Worm (Caenorhabditis elegans): ENCODE measurements around the gene F40A3.2.

Gene F40A3.2

DNA sequence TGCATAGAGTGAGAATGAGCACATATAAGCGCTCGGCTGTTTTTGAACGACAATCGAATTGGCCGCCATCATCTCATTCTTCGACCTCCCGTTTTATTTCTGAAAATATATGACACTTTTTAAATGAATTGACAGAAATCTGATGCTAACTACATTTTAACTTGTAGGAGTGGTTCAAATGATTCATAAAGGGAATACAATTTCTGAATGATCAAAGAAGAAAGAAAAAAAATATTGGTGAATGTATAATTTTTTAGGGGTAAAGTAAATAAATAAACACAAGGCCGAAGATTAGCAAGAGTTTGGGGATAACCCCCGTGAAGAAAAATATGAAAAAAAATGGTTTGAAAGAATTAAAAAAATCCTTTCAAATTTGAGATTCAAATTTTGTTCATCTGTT lies 14.1 kb upstream of the F40A3.2 start, which contains the start of gene C37C3.11:
C37C3.11 (minus strand) TSS at position 101 of the 400 bp plus-strand sequence.
- TF ChIP-seq unc-62 (GFP tag; optimal IDR thresholded peaks at IDR 0.05): no peak

DNA sequence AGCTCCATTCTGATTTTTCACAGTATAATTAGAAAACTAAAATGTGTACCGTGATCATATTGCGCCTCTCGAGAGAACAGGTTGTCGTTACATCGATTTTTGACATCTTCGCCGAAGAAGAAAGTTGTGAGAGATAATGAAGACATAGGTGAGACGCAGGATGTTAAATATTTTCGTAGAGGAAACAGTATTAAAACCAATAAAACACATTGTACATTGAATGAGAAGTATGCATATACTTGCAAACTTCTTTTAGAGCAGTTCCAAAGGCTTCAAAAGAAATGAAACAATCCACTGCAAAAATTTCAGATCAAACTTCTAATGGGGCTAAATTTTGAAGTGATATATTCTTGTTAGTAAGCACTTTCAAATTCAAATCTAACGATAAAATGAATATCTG lies 8.0 kb upstream of the F40A3.2 start, which contains the start of gene nipi-4:
nipi-4 (minus strand) TSS at position 101 of the 400 bp plus-strand sequence.
- TF ChIP-seq unc-62 (GFP tag; optimal IDR thresholded peaks at IDR 0.05): no peak

DNA sequence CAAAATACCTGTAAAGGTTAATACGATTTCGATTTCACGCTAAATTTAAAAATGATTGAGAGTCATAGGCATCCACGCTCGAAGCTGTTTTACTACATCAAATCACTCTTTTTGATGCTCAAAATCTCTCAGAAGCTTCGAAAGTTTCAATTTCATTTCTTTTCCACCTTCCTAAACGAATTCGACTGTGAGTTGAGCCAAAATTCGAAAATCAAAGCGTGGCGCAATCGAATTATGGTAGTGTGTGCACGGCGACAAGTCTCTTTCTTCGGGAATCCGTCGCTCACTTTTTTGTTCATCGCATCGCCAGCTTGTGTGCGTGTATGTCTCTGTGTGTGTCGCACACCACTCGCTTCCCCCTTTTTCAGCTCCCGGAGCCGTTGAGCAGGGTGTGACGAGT lies 5.8 kb upstream of the F40A3.2 start:
- no peak for TF ChIP-seq unc-62 (GFP tag; optimal IDR thresholded peaks at IDR 0.05)

DNA sequence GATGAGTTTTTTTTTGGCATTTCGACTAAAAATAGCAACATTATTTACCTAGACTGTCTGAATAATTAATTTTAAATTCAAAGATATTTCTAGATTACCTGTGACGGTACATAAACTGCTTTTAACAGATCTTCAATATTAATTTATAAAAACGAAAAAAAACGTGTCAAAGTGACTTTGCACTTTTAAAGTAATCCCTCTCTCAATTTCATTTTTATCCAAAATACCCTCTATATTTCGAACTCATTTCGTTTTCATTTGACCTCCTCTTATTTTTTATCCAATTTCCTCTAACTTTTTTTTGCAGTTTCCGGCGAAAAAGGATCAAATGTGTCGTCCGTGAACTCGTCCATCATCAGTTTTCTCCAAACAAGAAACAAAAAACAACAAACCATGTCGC lies 3.3 kb upstream of the F40A3.2 start, which contains the start of gene F40A3.4:
F40A3.4 (plus strand) TSS at position 301 of the 400 bp plus-strand sequence.
- no peak for TF ChIP-seq unc-62 (GFP tag; optimal IDR thresholded peaks at IDR 0.05)

DNA sequence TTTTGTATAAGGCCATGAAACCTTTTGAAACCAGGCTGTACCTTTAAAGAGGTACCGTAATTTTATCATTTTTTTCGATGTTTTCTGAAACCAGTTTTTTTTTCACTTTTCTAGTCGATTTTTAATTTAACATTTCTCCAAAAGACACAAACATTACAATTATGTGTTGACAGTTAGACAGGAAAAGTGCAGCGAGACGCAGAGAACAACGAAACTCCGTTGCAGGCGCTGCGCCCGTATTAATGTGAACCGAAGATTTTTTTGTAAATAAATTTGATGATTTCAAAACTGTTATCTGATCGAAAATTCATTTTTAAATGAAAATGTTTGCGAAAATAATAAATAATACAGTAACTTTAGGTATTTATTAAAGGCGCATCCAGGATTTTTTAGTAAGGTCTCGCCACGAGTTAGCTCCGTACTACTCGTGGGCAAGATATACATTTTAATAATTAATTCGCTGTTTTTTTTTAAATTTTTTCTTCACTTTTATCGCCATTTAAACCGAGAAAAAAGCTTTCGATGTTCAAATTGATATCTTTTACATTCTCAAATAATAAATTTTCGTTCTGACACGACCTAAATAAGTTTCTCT lies 1.7 kb upstream of the F40A3.2 start, which contains the start of gene F40A3.3:
F40A3.3 (plus strand) TSS at position 564 of the 595 bp plus-strand sequence.
- no peak for TF ChIP-seq unc-62 (GFP tag; optimal IDR thresholded peaks at IDR 0.05)

DNA sequence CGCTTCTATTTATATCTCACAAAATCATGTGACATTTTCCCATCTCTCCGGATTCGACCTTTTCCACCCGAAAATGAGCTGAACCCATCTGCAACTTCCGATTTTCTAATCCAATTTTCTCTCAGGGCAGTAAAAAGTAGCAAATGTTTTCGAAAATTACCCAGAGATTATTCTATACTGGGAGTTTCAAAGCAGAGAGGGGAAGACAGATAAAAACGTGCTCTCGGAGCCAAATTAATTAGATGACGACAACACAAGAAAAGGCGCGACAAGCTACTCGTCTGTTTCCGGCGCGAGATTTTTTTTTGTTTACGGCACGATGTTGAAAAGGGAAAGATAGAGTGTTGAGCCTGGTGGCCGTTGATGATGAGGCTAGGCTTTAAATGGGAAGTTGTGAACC lies 5.7 kb downstream of the F40A3.2 start:
- TF ChIP-seq unc-62 (GFP tag; optimal IDR thresholded peaks at IDR 0.05): no peak

DNA sequence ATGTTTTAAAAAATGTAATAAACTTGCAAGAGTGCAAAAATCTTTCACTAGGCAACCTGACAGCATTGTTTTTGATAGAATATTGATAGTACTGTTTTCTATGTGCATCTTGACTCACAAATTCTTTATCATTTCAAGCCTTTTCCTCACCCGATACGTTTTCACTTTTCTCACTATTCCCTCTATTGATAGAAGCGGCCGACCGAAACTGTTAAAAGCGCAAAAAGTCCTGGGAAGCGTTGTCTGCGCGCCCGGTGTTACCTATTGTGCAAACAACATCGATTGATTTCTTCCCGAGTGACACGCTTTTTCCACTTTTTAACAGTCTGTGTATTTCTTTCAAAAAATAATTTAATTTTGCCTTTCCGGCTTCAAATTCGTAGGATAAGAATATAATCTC lies 9.3 kb downstream of the F40A3.2 start:
- no peak for TF ChIP-seq unc-62 (GFP tag; optimal IDR thresholded peaks at IDR 0.05)

DNA sequence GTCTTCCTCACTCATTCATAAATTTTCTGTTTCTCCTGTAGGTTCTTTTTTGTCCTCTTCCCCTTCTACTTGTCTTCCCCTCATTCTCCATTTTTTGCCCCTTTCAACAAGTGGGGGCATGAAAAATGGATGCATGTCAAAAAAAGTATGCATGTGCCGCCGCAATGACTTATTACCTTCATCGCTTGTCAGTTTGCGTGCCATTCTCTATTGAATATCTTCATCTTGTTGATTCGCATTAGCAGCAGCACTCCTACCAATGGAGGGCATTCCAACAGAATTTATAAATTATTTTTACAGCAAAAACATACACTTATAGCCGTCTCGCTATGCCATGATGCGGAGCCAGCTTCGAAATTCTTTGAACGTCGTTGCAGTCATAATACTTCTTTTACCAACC lies 12.5 kb downstream of the F40A3.2 start, which contains the start of gene F40A3.1:
F40A3.1 (plus strand) TSS at position 301 of the 400 bp plus-strand sequence.
- no peak for TF ChIP-seq unc-62 (GFP tag; optimal IDR thresholded peaks at IDR 0.05)

DNA sequence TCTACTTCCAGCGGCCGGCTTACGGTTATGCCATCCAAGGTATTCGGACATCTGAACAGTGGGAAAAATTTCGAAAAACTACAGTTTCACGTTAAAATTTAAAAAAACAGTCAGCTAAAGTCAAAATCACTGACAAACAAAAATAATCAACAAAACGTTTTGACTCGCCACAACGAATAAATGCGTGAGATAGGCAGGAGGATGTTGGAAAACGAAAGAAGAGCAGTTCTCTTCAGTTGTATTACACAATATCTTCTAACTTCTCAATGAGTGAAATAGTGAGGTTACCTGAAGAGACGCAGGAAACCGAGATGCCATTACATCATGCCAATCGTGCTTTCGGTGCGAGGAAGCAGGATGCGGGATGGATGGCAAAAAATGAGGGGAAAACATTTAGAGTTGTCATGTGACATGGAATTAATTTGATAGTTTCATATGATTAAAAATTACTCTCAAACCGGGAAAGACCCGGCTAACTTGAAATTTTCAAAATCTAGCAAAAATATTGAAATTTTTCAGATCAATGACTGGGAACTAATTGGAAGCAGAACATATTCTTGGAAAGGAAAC lies 15.2 kb downstream of the F40A3.2 start, which contains the start of gene F40A3.6:
F40A3.6 (minus strand) TSS at position 51 of the 570 bp plus-strand sequence.
- TF ChIP-seq unc-62 (GFP tag; optimal IDR thresholded peaks at IDR 0.05): no peak

DNA sequence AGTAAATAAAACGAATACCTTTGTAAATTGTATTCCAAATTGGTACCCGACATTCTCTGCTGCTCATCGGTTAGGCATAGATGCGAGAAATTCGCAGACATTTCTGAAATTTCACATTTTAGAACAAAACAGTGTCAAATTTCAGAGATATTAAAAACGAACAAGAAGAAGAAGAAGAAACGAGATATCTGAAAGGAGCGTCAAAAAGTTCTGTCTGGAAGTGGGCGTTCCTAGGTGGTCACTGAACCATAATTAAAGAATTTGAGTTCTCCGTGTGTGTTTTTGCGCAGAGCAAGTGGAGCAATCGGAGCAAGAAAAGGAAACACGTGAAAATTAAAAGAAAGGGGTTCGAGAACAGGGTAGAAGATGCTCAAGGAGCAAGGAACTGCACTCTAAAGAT lies 21.0 kb downstream of the F40A3.2 start, which contains the start of gene F40A3.7:
F40A3.7 (minus strand) TSS at position 101 of the 400 bp plus-strand sequence.
- no peak for TF ChIP-seq unc-62 (GFP tag; optimal IDR thresholded peaks at IDR 0.05)

DNA sequence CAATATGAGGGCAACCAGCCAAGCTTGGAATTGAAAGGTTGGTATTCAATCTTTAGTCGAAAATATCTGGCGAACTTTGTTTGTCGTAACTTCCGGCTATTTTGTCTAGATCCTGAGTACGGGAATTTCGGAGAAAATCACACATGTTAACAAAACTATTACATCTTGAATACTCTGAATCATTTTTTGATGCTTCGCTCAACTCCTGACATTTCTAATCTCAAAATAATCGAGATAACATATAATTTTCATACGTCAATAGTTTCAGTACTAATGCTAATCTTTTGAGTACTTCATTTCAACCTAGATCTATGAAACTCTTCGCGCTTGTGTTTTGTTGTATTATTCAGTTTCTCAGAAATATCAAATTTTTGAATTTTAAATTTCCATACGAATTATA lies 22.5 kb downstream of the F40A3.2 start:
- no peak for TF ChIP-seq unc-62 (GFP tag; optimal IDR thresholded peaks at IDR 0.05)

DNA sequence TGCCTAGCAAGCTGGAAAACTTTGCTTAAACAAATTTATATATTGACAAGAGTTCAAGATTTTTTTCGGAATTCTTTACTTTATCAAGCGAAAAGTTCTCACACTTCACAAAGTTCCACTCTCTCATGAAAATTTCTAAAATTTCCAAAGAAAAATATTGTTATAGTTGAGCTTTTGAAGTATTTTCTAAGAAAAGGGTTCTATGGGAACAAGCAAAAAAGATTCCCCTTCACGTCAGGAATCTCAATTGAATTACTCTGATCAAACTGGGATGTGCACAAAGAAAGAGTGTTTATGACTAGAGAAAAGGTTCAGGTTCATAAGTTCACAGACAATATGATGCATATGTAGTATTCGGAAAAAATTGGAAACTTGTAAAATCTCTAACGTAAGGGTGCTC lies 25.7 kb downstream of the F40A3.2 start:
- TF ChIP-seq unc-62 (GFP tag; optimal IDR thresholded peaks at IDR 0.05): no peak

DNA sequence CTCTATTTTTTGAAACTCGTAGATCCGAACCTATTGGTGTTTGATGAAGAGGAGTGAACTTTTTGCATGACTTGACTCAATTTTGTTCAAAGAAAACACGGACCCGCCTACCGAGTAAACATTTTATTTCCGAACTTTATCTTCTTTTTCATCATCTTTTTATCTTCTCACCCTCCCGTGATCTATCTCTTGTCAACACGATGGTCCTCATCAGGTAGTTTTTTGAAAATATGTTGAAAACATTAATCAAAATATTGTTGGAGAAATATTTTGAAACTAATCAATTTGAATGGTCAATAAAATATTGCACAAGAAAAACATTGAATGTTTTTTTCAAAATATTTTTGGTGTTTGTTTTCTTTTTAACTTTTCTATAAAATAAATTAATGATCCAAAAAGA lies 29.7 kb downstream of the F40A3.2 start:
- no peak for TF ChIP-seq unc-62 (GFP tag; optimal IDR thresholded peaks at IDR 0.05)

DNA sequence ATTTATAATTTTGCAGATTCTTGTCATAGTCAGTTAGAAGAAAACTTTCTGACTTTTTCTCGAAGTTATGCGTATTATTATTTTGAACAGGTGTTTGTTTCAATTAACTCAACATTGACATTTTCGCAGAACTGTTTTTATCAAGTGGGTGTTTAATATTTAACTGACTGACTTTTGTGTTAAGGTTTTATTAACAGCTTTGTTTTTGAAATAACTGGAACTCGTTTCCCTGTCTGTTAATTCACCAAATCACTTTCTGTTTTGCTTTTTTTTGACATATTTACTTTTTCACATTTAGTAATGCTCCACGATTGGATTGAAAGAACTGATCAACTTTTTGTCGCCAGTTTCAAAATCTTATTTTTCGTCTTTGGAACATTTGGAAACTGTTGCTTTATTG lies 46.8 kb downstream of the F40A3.2 start, which contains the start of gene srsx-7:
srsx-7 (plus strand) TSS at position 301 of the 400 bp plus-strand sequence.
- no peak for TF ChIP-seq unc-62 (GFP tag; optimal IDR thresholded peaks at IDR 0.05)

DNA sequence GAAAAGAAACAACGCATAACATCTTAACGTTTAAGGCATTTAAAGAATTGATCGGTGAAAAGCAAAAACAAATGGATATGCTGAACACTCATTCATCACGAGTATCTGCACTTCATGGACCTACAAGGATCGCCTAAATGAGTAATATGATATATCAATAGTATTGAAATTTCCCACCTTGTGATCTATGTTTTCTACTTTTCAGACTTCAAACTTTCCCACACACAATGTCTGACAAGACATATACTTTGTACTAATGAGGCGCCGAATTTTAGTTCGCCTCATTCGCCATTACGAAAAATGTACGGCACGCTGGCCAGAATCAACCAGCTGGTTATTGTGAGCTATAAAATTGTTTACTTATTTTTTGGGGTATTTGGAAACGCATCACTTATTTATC lies 48.1 kb downstream of the F40A3.2 start, which contains the start of gene srsx-6:
srsx-6 (plus strand) TSS at position 301 of the 400 bp plus-strand sequence.
- TF ChIP-seq unc-62 (GFP tag; optimal IDR thresholded peaks at IDR 0.05): no peak

DNA sequence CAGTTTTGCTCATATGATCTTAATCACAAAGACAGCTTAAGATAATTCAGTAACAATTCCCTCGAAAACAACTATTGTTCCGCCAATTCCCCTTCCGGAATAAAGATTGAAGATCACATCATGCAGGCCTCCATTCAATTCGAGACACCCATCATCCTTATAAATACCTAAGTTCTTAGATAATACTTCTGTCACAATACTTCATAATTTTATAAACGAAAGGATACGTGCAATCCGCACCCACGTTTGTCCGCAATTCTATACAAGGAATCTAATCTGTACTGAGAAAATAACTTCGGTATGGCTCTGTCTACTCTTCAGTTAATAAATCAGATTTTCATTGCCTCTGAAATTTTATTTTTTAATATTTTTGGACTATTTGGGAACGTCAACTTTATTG lies 49.9 kb downstream of the F40A3.2 start, which contains the start of gene srsx-5:
srsx-5 (plus strand) TSS at position 301 of the 400 bp plus-strand sequence.
- no peak for TF ChIP-seq unc-62 (GFP tag; optimal IDR thresholded peaks at IDR 0.05)
